Fruit fly (Drosophila melanogaster): ENCODE data around the gene Hers.
"Not testable (repeated sequence)": the region's sequence is repeated elsewhere in the genome, so short reads cannot be mapped to it uniquely, and the experiment has no call there.

Gene Hers

DNA sequence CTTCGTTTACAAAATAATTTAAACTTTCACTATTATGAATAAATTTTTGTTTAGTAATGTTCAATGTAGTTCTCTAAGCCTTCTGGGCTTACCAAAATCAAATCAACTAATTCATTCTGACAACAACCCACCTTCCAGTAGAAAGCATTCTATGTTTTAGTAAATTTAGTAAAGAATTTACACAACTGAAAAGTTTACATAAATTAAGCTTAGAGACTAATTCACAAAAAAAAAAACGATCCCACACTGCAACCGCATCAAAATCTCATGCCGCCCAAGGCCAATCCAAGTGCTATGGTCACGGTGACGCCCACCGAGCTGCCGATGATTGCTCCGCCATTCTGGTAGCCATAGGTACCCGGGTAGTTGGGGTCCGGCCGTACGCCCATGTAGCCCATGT is 68.2 kb downstream of the Hers start, which contains the start of gene CG45490:
TSS of gene CG45490 (minus strand) at position 101 of the 400 bp plus-strand sequence.
- TF ChIP-seq CG9727, org-1, CG4854 (GFP tag; optimal IDR thresholded peaks at IDR 0.05): not testable (repeated sequence)

DNA sequence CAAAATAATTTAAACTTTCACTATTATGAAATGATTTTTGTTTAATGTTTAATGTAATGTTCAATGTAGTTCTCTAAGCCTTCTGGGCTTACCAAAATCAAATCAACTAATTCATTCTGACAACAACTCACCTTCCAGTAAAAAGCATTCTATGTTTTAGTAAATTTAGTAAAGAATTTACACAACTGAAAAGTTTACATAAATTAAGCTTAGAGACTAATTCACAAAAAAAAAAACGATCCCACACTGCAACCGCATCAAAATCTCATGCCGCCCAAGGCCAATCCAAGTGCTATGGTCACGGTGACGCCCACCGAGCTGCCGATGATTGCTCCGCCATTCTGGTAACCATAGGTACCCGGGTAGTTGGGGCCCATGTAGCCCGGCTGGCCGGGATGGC is 72.9 kb downstream of the Hers start, which contains the start of gene CG45491:
TSS of gene CG45491 (minus strand) at position 101 of the 400 bp plus-strand sequence.
- not testable (repeated sequence) for TF ChIP-seq ara (GFP tag; IDR thresholded peaks at IDR 0.05); lmd (GFP tag; IDR thresholded peaks at IDR 0.05); bsh (GFP tag; optimal IDR thresholded peaks at IDR 0.05)

DNA sequence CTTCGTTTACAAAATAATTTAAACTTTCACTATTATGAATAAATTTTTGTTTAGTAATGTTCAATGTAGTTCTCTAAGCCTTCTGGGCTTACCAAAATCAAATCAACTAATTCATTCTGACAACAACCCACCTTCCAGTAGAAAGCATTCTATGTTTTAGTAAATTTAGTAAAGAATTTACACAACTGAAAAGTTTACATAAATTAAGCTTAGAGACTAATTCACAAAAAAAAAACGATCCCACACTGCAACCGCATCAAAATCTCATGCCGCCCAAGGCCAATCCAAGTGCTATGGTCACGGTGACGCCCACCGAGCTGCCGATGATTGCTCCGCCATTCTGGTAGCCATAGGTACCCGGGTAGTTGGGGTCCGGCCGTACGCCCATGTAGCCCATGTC is 78.1 kb downstream of the Hers start, which contains the start of gene CG45492:
TSS of gene CG45492 (minus strand) at position 101 of the 400 bp plus-strand sequence.
- TF ChIP-seq CG17361 (GFP tag; IDR thresholded peaks at IDR 0.05); Sry-δ (GFP tag; optimal IDR thresholded peaks at IDR 0.05); abd-A (tag; optimal IDR thresholded peaks at IDR 0.05): not testable (repeated sequence)

DNA sequence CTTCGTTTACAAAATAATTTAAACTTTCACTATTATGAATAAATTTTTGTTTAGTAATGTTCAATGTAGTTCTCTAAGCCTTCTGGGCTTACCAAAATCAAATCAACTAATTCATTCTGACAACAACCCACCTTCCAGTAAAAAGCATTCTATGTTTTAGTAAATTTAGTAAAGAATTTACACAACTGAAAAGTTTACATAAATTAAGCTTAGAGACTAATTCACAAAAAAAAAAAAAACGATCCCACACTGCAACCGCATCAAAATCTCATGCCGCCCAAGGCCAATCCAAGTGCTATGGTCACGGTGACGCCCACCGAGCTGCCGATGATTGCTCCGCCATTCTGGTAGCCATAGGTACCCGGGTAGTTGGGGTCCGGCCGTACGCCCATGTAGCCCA is 82.8 kb downstream of the Hers start, which contains the start of gene CG45493:
TSS of gene CG45493 (minus strand) at position 101 of the 400 bp plus-strand sequence.
- TF ChIP-seq pnt (GFP tag; optimal IDR thresholded peaks at IDR 0.05); stc (GFP tag; IDR thresholded peaks at IDR 0.05); bab2 (GFP tag; optimal IDR thresholded peaks at IDR 0.05): not testable (repeated sequence)

DNA sequence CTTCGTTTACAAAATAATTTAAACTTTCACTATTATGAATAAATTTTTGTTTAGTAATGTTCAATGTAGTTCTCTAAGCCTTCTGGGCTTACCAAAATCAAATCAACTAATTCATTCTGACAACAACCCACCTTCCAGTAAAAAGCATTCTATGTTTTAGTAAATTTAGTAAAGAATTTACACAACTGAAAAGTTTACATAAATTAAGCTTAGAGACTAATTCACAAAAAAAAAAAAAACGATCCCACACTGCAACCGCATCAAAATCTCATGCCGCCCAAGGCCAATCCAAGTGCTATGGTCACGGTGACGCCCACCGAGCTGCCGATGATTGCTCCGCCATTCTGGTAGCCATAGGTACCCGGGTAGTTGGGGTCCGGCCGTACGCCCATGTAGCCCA is 87.6 kb downstream of the Hers start, which contains the start of gene CG45494:
TSS of gene CG45494 (minus strand) at position 101 of the 400 bp plus-strand sequence.
- TF ChIP-seq CG42726 (GFP tag; IDR thresholded peaks at IDR 0.05; ENCODE audit: partially characterized antibody); ap (GFP tag; IDR thresholded peaks at IDR 0.05); Deaf1 (tag; optimal IDR thresholded peaks at IDR 0.05): not testable (repeated sequence)
